Worm (Caenorhabditis elegans): Measurements from ENCODE around the gene pygo-1.

Gene pygo-1

DNA sequence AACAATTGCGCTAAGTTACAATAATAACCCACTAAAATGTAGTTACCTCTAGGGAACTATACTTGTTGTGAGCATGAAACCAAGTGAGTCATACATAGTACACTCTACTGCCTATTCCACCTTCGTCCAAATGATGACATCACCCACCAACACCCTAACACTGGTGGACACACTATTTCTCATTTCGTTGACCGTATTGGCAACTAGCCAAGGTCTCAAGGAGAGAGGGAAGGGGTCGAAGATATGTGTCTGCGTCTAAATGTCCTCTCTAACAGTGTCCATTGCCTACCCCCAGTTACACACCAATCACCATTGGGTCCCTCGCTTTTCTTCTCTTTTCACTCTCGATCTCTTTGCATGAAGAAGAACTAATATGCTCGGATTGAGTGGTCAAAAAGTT, 5.2 kb upstream of the pygo-1 start:
- no peak for TF ChIP-seq hlh-26 (GFP tag; conservative IDR thresholded peaks at IDR 0.05)

DNA sequence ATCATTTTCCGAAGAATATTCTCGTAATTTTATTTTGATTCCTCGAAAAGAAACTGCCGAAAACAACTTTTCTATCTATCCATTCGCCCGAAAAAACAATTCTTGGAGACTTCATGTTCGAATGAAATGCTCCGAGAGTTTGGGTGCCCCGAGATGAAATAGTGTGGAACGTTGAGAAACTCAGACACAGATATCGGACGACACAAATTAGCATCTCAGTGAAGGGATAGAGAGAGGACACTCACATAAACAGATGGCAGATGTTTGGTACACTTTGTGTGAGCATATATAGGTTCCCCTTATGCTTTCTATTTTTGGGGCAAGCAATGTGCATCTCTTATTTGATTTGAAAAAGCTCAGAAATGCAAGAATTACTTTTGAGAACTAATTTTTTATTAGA, 4.3 kb upstream of the pygo-1 start:
- TF ChIP-seq hmg-1.2 (GFP tag; IDR thresholded peaks at IDR 0.05): peak; percentile 23; the same call in 1 of the 2 replicates
- no peak for TF ChIP-seq akir-1 (GFP tag; optimal IDR thresholded peaks at IDR 0.05)

DNA sequence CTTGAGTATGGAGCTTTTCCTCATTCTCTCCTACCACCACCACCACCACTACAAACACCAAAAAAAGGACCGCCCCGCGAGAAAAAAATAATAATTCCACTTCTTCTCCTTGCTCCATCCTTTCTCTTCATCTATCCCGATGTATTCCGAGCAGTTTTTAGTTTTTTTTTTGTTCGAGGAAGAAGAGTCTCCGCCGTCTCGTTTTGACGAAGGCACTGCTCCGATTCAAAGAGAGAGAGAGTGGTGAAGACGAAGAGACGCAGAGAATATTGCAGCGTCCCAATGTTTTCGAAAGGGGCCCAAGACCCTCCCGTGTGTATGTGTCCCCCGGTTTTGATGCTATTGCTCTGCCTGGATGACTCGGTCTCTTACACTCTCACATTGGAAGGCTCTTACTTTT, 2.0 kb upstream of the pygo-1 start:
- TF ChIP-seq zfh-2 (GFP tag; conservative IDR thresholded peaks at IDR 0.05) (peak; percentile 39; the same call in 1 of the 2 replicates), hrde-1 (tag; optimal IDR thresholded peaks at IDR 0.05; ENCODE audit: borderline replicate concordance) (no peak), ztf-25 (GFP tag; IDR thresholded peaks at IDR 0.05) (no peak), hmg-1.2 (GFP tag; IDR thresholded peaks at IDR 0.05) (peak; percentile 75)

DNA sequence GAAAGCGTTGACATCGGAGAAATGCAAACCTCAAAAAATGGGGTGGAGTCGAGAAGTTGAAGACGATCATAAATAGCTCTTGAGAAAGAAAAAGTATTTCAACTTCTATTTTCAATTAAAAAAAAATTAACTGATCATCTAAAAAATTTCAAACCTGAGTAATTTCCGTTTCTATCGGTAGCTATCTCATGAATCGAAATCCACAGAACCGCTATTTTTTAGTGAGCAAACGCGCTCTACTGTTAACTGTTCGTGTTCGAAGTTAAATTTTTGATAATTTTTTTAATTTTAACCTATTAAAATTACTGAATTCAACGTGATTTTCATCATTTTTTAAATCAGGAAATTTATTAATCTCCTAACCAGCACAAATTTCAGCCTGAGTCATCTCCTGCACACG, 729 bp downstream of the pygo-1 start:
- no peak for TF ChIP-seq ets-4 (GFP tag; optimal IDR thresholded peaks at IDR 0.05)
- TF ChIP-seq ZK185.1 (tag; optimal IDR thresholded peaks at IDR 0.05; ENCODE audit: poor library complexity, severe bottlenecking): no peak
- TF ChIP-seq ztf-18 (tag; optimal IDR thresholded peaks at IDR 0.05): no peak
- peak; percentile 5 for TF ChIP-seq efl-1 (GFP tag; optimal IDR thresholded peaks at IDR 0.05)
- no peak for TF ChIP-seq ztf-3 (GFP tag; optimal IDR thresholded peaks at IDR 0.05)
- TF ChIP-seq mcd-1 (GFP tag; IDR thresholded peaks at IDR 0.05): peak; percentile 30; the same call in 1 of the 2 replicates
- no peak for TF ChIP-seq let-526 (GFP tag; IDR thresholded peaks at IDR 0.05)
- TF ChIP-seq snpc-4 (GFP tag; optimal IDR thresholded peaks at IDR 0.05): peak; percentile 18
- TF ChIP-seq snpc-4 (tag; optimal IDR thresholded peaks at IDR 0.05): peak in 3 of 4 experiments; percentile 32 to 78 (median 62)
- TF ChIP-seq attf-5 (GFP tag; optimal IDR thresholded peaks at IDR 0.05): no peak
- TF ChIP-seq ceh-100 (GFP tag; IDR thresholded peaks at IDR 0.05): peak; percentile 75
- TF ChIP-seq rpc-1 (optimal IDR thresholded peaks at IDR 0.05): no peak
- no peak for TF ChIP-seq rpc-1 (tag; optimal IDR thresholded peaks at IDR 0.05)
- TF ChIP-seq Y79H2A.3 (GFP tag; conservative IDR thresholded peaks at IDR 0.05): no peak
- TF ChIP-seq zim-3 (tag; optimal IDR thresholded peaks at IDR 0.05): no peak
- no peak for TF ChIP-seq madf-8 (GFP tag; conservative IDR thresholded peaks at IDR 0.05)
- no peak for TF ChIP-seq sea-2 (GFP tag; IDR thresholded peaks at IDR 0.05)
- TF ChIP-seq nhr-90 (tag; optimal IDR thresholded peaks at IDR 0.05): no peak
- TF ChIP-seq D2030.7 (GFP tag; IDR thresholded peaks at IDR 0.05): 0 out of 2 replicates have a peak, but pooled peaks have one; percentile 9

DNA sequence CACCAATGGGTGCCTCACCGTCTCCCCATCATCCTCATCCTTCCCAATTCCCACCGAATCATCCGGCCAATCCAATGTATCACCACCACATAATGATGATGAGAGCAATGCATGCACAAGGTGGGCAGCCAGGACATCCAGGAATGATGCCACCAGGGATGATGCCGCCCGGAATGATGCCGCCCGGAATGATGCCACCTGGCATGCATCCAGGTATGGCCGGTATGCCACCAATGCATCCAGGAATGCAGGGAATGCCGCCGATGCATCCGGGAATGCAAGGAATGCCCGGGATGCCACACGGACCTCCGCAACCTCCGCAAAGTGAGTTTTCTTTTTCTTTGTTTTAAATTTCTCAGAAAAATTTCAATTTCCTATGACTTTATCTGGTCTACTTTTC, 2.7 kb downstream of the pygo-1 start:
- no peak for TF ChIP-seq ccch-3 (GFP tag; optimal IDR thresholded peaks at IDR 0.05)
- TF ChIP-seq efl-1 (GFP tag; optimal IDR thresholded peaks at IDR 0.05): no peak
- no peak for TF ChIP-seq snpc-3.4 (tag; optimal IDR thresholded peaks at IDR 0.05)
- peak; percentile 74 for TF ChIP-seq zfh-2 (GFP tag; conservative IDR thresholded peaks at IDR 0.05)
- no peak for TF ChIP-seq F39B2.1 (GFP tag; IDR thresholded peaks at IDR 0.05)
- TF ChIP-seq ztf-26 (tag; optimal IDR thresholded peaks at IDR 0.05): no peak
- no peak for TF ChIP-seq D2030.7 (GFP tag; IDR thresholded peaks at IDR 0.05)

DNA sequence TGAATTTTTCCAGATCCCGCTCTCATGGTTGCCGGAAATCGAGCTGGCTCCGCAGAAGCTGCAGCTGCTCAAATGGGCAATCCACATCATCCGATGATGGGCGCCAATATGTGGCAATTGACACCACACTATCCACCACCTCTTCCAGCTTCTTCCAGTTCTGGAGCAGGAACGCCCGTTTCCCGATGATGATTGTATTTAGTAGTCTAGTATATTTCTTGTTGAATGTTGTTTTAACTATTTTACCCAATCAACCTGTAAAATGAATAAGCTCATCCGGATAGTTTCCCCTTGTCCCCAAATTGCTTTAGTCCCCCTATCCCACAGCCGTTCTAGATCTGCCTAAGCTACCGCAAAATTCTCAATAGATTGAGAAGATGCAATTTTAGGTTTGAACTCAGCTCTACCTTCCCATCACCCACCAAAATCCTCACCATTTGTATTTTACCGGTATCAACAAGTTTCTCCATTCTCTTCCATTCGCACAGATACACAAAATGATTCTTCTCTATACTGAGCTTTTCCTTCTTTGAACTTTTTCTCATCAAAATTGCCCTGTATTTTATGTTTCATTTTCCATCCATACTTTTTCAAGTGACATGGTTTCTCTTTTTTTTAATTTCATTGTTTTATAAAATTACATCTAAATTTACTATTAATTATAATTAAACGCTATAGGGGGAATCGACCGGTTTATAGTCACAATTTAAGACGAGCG, 3.3 kb downstream of the pygo-1 start:
- TF ChIP-seq cebp-1 (GFP tag; IDR thresholded peaks at IDR 0.05) (no peak), cebp-1 (tag; optimal IDR thresholded peaks at IDR 0.05) (peak; percentile 3), ceh-40 (GFP tag; IDR thresholded peaks at IDR 0.05) (0 out of 2 replicates have a peak, but pooled peaks have one; percentile 19), nhr-80 (tag; optimal IDR thresholded peaks at IDR 0.05) (no peak), tbp1 (GFP tag; optimal IDR thresholded peaks at IDR 0.05) (no peak), aptf-3 (GFP tag; IDR thresholded peaks at IDR 0.05) (0 out of 2 replicates have a peak, but pooled peaks have one; percentile 15), ztf-3 (GFP tag; optimal IDR thresholded peaks at IDR 0.05) (no peak), hrde-1 (tag; optimal IDR thresholded peaks at IDR 0.05; ENCODE audit: borderline replicate concordance) (peak; percentile 33), zim-3 (tag; optimal IDR thresholded peaks at IDR 0.05) (no peak), egl-44 (GFP tag; IDR thresholded peaks at IDR 0.05) (no peak), lsl-1 (GFP tag; optimal IDR thresholded peaks at IDR 0.05) (no peak), ZK185.1 (tag; optimal IDR thresholded peaks at IDR 0.05; ENCODE audit: poor library complexity, severe bottlenecking) (peak; percentile 72), ztf-22 (GFP tag; optimal IDR thresholded peaks at IDR 0.05) (no peak), gei-17 (GFP tag; optimal IDR thresholded peaks at IDR 0.05) (no peak), ztf-25 (GFP tag; IDR thresholded peaks at IDR 0.05) (no peak), snpc-3.4 (tag; optimal IDR thresholded peaks at IDR 0.05) (peak; percentile 27)

Measured in whole organism, young adult.